Worm (Caenorhabditis elegans): Measurements from ENCODE around the gene irld-47.

Gene irld-47

ce11 chrII:7795299-7795698 lies 27.1 kb downstream of the irld-47 start:
- TF ChIP-seq tbx-37 (GFP tag; conservative IDR thresholded peaks at IDR 0.05), result no peak

ce11 chrII:7794222-7794621 lies 28.1 kb downstream of the irld-47 start, which contains the start of gene glr-4:
Gene glr-4 (minus strand): TSS chrII:7794322.
- no peak for TF ChIP-seq B0310.2 (tag; optimal IDR thresholded peaks at IDR 0.05)
- no peak for TF ChIP-seq hmbx-1 (tag; optimal IDR thresholded peaks at IDR 0.05)
- TF ChIP-seq ceh-13 (GFP tag; optimal IDR thresholded peaks at IDR 0.05), result no peak
- TF ChIP-seq flt-1 (GFP tag; IDR thresholded peaks at IDR 0.05), result no peak
- TF ChIP-seq tbx-11 (GFP tag; IDR thresholded peaks at IDR 0.05), result no peak
- no peak for TF ChIP-seq scrt-1 (GFP tag; IDR thresholded peaks at IDR 0.05)
- TF ChIP-seq ets-7 (tag; optimal IDR thresholded peaks at IDR 0.05), result no peak
- no peak for TF ChIP-seq aly-1 (tag; optimal IDR thresholded peaks at IDR 0.05)
- TF ChIP-seq hmg-4 (GFP tag; optimal IDR thresholded peaks at IDR 0.05), result no peak
- TF ChIP-seq hnd-1 (tag; optimal IDR thresholded peaks at IDR 0.05), result no peak
- TF ChIP-seq F13C5.2 (tag; optimal IDR thresholded peaks at IDR 0.05), result no peak
- no peak for TF ChIP-seq sea-1 (GFP tag; conservative IDR thresholded peaks at IDR 0.05)
- TF ChIP-seq tbx-37 (GFP tag; conservative IDR thresholded peaks at IDR 0.05), result no peak
- TF ChIP-seq tra-4 (tag; optimal IDR thresholded peaks at IDR 0.05), result no peak
- no peak for TF ChIP-seq ama-1 (optimal IDR thresholded peaks at IDR 0.05)
- TF ChIP-seq pes-1 (GFP tag; IDR thresholded peaks at IDR 0.05), result no peak
- TF ChIP-seq ceh-36 (tag; optimal IDR thresholded peaks at IDR 0.05), result no peak

DNA sequence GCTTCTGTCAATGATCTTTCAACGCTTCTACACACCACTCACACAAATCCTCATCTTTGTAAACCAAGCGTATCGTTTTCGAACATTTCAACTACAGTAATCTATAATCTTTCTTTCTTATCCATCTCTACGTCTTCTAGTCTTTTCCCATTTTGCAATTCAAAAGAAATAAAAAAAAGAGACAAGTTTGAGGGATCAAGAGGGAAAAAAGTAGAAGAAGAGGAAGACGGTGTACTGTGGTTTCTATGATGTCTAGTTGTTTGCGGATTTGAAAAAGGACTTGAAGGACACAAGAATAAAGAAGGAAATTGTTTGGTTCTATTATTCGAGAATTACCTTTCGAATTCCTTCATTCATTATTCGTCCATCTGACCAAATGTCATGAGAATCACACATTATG lies 29.8 kb downstream of the irld-47 start:
- TF ChIP-seq tbx-37 (GFP tag; conservative IDR thresholded peaks at IDR 0.05) (no peak), ama-1 (optimal IDR thresholded peaks at IDR 0.05) (no peak), F13C5.2 (tag; optimal IDR thresholded peaks at IDR 0.05) (no peak), ceh-36 (tag; optimal IDR thresholded peaks at IDR 0.05) (no peak), sea-1 (GFP tag; conservative IDR thresholded peaks at IDR 0.05) (no peak), ceh-13 (GFP tag; optimal IDR thresholded peaks at IDR 0.05) (no peak), B0310.2 (tag; optimal IDR thresholded peaks at IDR 0.05) (no peak), flt-1 (GFP tag; IDR thresholded peaks at IDR 0.05) (no peak), tra-4 (tag; optimal IDR thresholded peaks at IDR 0.05) (no peak), hmg-4 (GFP tag; optimal IDR thresholded peaks at IDR 0.05) (no peak), aly-1 (tag; optimal IDR thresholded peaks at IDR 0.05) (no peak), pes-1 (GFP tag; IDR thresholded peaks at IDR 0.05) (no peak), ets-7 (tag; optimal IDR thresholded peaks at IDR 0.05) (no peak), tbx-11 (GFP tag; IDR thresholded peaks at IDR 0.05) (no peak), scrt-1 (GFP tag; IDR thresholded peaks at IDR 0.05) (no peak), hnd-1 (tag; optimal IDR thresholded peaks at IDR 0.05) (no peak), hmbx-1 (tag; optimal IDR thresholded peaks at IDR 0.05) (no peak)

DNA sequence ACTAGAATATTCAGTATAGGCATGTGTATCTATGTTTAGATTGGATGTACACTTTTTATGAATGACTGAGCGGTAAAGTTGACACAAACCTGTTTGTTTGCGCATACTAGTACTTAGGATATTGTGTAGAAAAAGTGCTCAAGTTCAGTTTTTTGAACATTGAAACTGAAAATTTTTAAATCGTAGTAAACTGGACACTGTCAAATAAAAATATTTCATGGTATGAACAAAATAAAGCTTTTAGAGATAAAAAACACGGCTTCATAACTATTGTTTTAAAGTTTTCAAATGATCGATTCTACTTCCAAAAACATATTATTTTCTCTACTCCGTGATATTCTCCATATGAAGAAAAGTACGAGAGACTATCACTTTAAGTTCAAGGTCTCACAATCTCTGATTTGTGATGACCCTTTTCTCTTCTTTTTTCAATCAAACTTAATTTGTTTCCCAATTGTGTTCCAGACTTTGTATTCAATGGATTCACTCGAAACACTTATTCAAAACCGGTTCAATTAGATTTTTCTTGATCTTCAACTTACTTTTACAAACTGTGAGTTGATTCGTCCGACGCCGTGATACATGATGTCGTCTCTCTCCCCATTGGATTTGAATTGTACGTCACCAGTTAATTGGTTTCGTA lies 30.8 kb downstream of the irld-47 start:
- TF ChIP-seq hnd-1 (tag; optimal IDR thresholded peaks at IDR 0.05) (no peak), pes-1 (GFP tag; IDR thresholded peaks at IDR 0.05) (no peak), ama-1 (optimal IDR thresholded peaks at IDR 0.05) (no peak), B0310.2 (tag; optimal IDR thresholded peaks at IDR 0.05) (no peak), flt-1 (GFP tag; IDR thresholded peaks at IDR 0.05) (no peak), tbx-37 (GFP tag; conservative IDR thresholded peaks at IDR 0.05) (no peak), tbx-11 (GFP tag; IDR thresholded peaks at IDR 0.05) (no peak), tra-4 (tag; optimal IDR thresholded peaks at IDR 0.05) (no peak), sea-1 (GFP tag; conservative IDR thresholded peaks at IDR 0.05) (no peak), ceh-36 (tag; optimal IDR thresholded peaks at IDR 0.05) (no peak)

DNA sequence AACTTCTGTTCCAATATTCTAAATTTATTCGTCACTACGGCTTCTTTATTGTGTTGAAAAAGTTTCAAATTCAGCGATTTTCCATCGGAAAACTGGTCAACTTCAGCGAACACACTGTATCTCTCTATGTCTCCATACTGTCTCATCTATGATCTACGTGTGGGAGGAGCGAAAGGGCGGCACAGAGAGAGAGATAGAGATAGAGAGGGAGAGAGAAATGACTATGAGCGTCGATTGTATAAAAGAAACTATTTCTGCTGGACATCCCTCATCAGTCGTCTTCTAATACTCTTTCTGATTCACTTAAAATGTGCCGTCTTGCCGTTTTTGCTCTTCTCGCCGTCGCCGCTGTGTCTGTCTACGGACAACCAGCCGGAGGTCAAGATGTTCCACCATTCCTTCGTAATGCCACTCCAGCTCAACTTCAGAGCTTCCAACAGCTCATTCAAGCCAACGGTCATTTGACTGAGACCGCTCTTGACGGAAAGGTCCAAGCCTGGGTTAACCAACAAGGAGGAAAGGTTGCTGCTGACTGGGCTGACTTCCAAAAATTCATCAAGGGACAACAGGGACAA lies 31.9 kb downstream of the irld-47 start, which contains the start of gene srlf-1:
TSS of gene srlf-1 (plus strand) at position 268 of the 575 bp plus-strand sequence.
- TF ChIP-seq B0310.2 (tag; optimal IDR thresholded peaks at IDR 0.05) (no peak), hnd-1 (tag; optimal IDR thresholded peaks at IDR 0.05) (no peak), hmg-4 (GFP tag; optimal IDR thresholded peaks at IDR 0.05) (no peak), ama-1 (optimal IDR thresholded peaks at IDR 0.05) (peak; percentile 68), tbx-37 (GFP tag; conservative IDR thresholded peaks at IDR 0.05) (no peak), aly-1 (tag; optimal IDR thresholded peaks at IDR 0.05) (no peak)

- no peak for TF ChIP-seq aly-1 (tag; optimal IDR thresholded peaks at IDR 0.05)
- no peak for TF ChIP-seq hnd-1 (tag; optimal IDR thresholded peaks at IDR 0.05)
- TF ChIP-seq tbx-11 (GFP tag; IDR thresholded peaks at IDR 0.05), result no peak
- TF ChIP-seq pes-1 (GFP tag; IDR thresholded peaks at IDR 0.05), result no peak
- TF ChIP-seq tra-4 (tag; optimal IDR thresholded peaks at IDR 0.05), result no peak
- no peak for TF ChIP-seq B0310.2 (tag; optimal IDR thresholded peaks at IDR 0.05)
- TF ChIP-seq sea-1 (GFP tag; conservative IDR thresholded peaks at IDR 0.05), result no peak
- no peak for TF ChIP-seq flt-1 (GFP tag; IDR thresholded peaks at IDR 0.05)
- no peak for TF ChIP-seq F13C5.2 (tag; optimal IDR thresholded peaks at IDR 0.05)
- no peak for TF ChIP-seq ama-1 (optimal IDR thresholded peaks at IDR 0.05)
- no peak for TF ChIP-seq scrt-1 (GFP tag; IDR thresholded peaks at IDR 0.05)
Measured at ce11 chrII:7789605-7790004, 32.7 kb downstream of the irld-47 start.

DNA sequence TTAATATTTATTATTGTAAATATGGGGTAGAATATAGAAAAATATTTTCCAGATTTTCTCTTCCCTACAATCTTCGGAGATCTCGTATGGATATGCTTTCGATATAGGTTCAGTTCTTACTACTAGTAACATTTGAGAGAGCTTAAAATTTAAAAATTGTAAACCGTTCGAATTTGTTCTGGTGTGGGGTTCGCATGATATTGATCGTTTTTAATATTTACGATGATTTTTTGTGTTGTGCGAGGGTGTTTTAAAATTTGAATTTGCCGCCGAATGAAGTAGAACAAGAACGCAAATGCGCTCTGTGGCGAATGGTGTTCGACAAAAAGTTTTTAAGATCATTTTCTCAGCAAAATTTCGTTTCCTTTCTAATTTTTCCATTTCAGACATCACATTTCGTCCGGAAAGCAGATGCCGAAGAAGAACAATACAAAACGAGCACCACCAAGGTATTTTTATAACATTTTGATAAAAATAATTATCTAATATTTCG lies 38.8 kb downstream of the irld-47 start, which contains the start of gene skr-17:
TSS of gene skr-17 (plus strand) at position 51 of the 493 bp plus-strand sequence.
- TF ChIP-seq hmg-4 (GFP tag; optimal IDR thresholded peaks at IDR 0.05) (no peak), B0310.2 (tag; optimal IDR thresholded peaks at IDR 0.05) (no peak), sea-1 (GFP tag; conservative IDR thresholded peaks at IDR 0.05) (no peak), F13C5.2 (tag; optimal IDR thresholded peaks at IDR 0.05) (no peak), ceh-13 (GFP tag; optimal IDR thresholded peaks at IDR 0.05) (no peak), ceh-36 (tag; optimal IDR thresholded peaks at IDR 0.05) (no peak), tbx-37 (GFP tag; conservative IDR thresholded peaks at IDR 0.05) (no peak), tra-4 (tag; optimal IDR thresholded peaks at IDR 0.05) (no peak), pes-1 (GFP tag; IDR thresholded peaks at IDR 0.05) (no peak)

Data from whole organism, early embryonic.